Worm (Caenorhabditis elegans) whole organism, L1 larva: Measurements from ENCODE around the gene C25A8.5.

Experiments used
- C04F5.9 ChIP-seq: sonication (generic microtip); optimal IDR thresholded peaks from 2 replicates; lab custom pipeline; 2016; ENCODE audit warnings: missing genetic modification characterization, missing compliant biosample characterization
- C34B4.2 ChIP-seq: sonication (generic microtip); optimal IDR thresholded peaks from 2 replicates; lab custom pipeline; 2017; ENCODE audit warnings: mild to moderate bottlenecking, missing genetic modification characterization, missing compliant biosample characterization
- aly-2 ChIP-seq: fragments of 150-350 bp; optimal IDR thresholded peaks from 2 replicates; lab custom pipeline; 2014; ENCODE audit warnings: missing biosample characterization, missing genetic modification characterization
- ama-1 ChIP-seq: fragments of 150-350 bp; optimal IDR thresholded peaks from 2 replicates; lab custom pipeline; 2014
- ceh-88 ChIP-seq: fragments of 200-800 bp; sonication (Bioruptor generic); IDR thresholded peaks from 2 replicates; pipeline ENCODE4 v1.3.6; 2022; ENCODE audit warnings: missing genetic modification characterization, missing compliant biosample characterization
- ceh-90 ChIP-seq: sonication (generic microtip); optimal IDR thresholded peaks from 2 replicates; lab custom pipeline; 2016; ENCODE audit warnings: missing genetic modification characterization, missing compliant biosample characterization
- ces-1 ChIP-seq: fragments of 150-350 bp; optimal IDR thresholded peaks from 2 replicates; lab custom pipeline; 2014; ENCODE audit warnings: missing biosample characterization, missing genetic modification reagents, missing genetic modification characterization
- dpl-1 ChIP-seq, 3 experiments: fragments of 150-350 bp in 2 of 3; sonication (generic microtip) in 1 of 3; optimal IDR thresholded peaks; 2 replicates each; lab custom pipeline; 2014 to 2017; ENCODE audit warnings: missing biosample characterization in 3 of 3, missing genetic modification characterization in 3 of 3, missing genetic modification reagents in 3 of 3
- dsc-1 ChIP-seq: sonication (generic microtip); optimal IDR thresholded peaks from 2 replicates; lab custom pipeline; 2016; ENCODE audit warnings: mild to moderate bottlenecking, missing genetic modification characterization, missing compliant biosample characterization
- efl-1 ChIP-seq, 4 experiments: fragments of 150-350 bp; optimal IDR thresholded peaks in 3 of 4; peaks in 1 of 4; 1 replicate in 1 of 4; 2 replicates in 3 of 4; lab custom pipeline; 2014; ENCODE audit warnings: missing biosample characterization in 2 of 4, missing genetic modification characterization in 2 of 4, missing genetic modification reagents in 2 of 4
- efl-3 ChIP-seq: fragments of 200-800 bp; sonication (Bioruptor generic); optimal IDR thresholded peaks from 2 replicates; lab custom pipeline; 2018; ENCODE audit warnings: mild to moderate bottlenecking, missing genetic modification characterization, missing compliant biosample characterization
- egl-13 ChIP-seq: sonication (generic microtip); optimal IDR thresholded peaks from 2 replicates; lab custom pipeline; 2016; ENCODE audit warnings: missing genotype, missing genetic modification reagents, missing genetic modification characterization, missing compliant biosample characterization
- egl-27 ChIP-seq, 2 experiments: fragments of 150-350 bp in 1 of 2; sonication (generic microtip); optimal IDR thresholded peaks; 3 replicates each; lab custom pipeline; 2017 to 2018; ENCODE audit warnings: missing biosample characterization in 2 of 2, missing genetic modification characterization in 2 of 2, missing genetic modification reagents in 2 of 2
- elt-2 ChIP-seq: sonication (generic microtip); optimal IDR thresholded peaks from 2 replicates; lab custom pipeline; 2016; ENCODE audit warnings: missing genetic modification characterization, mild to moderate bottlenecking, inconsistent platforms, missing compliant biosample characterization, missing genetic modification reagents
- fkh-10 ChIP-seq: sonication (generic microtip); optimal IDR thresholded peaks from 2 replicates; lab custom pipeline; 2017; ENCODE audit warnings: missing biosample characterization, missing genetic modification reagents, missing genetic modification characterization
- fkh-4 ChIP-seq: sonication (generic microtip); optimal IDR thresholded peaks from 2 replicates; lab custom pipeline; 2016; ENCODE audit warnings: missing compliant biosample characterization, missing genetic modification characterization, borderline replicate concordance
- fkh-8 ChIP-seq: sonication (generic microtip); optimal IDR thresholded peaks from 2 replicates; lab custom pipeline; 2016; ENCODE audit warnings: mild to moderate bottlenecking, missing genetic modification characterization, missing compliant biosample characterization
- fos-1 ChIP-seq: fragments of 150-350 bp; optimal IDR thresholded peaks from 2 replicates; lab custom pipeline; 2014; ENCODE audit warnings: missing biosample characterization, missing genetic modification characterization
- hlh-17 ChIP-seq: fragments of 200-800 bp; sonication (Bioruptor generic); optimal IDR thresholded peaks from 2 replicates; lab custom pipeline; 2018; ENCODE audit warnings: missing genetic modification characterization, mild to moderate bottlenecking, missing compliant biosample characterization, moderate library complexity, borderline replicate concordance
- hpl-2 ChIP-seq: fragments of 150-350 bp; optimal IDR thresholded peaks from 2 replicates; lab custom pipeline; 2014; ENCODE audit warnings: missing biosample characterization, missing genetic modification reagents, missing genetic modification characterization
- irx-1 ChIP-seq: sonication (generic microtip); optimal IDR thresholded peaks from 2 replicates; lab custom pipeline; 2016; ENCODE audit warnings: missing genetic modification characterization, missing compliant biosample characterization
- isw-1 ChIP-seq: fragments of 200-800 bp; sonication (Bioruptor generic); IDR thresholded peaks from 2 replicates; pipeline ENCODE4 v1.3.6; 2022; ENCODE audit warnings: missing genetic modification characterization, missing compliant biosample characterization
- lin-14 ChIP-seq: fragments of 200-800 bp; sonication (Bioruptor generic); optimal IDR thresholded peaks from 2 replicates; lab custom pipeline; 2018; ENCODE audit warnings: mild to moderate bottlenecking, missing genetic modification characterization, moderate library complexity, missing compliant biosample characterization
- lin-35 ChIP-seq, 2 experiments: fragments of 150-350 bp; optimal IDR thresholded peaks; 2 replicates each; lab custom pipeline; 2014; ENCODE audit warnings: missing biosample characterization in 2 of 2, missing genetic modification characterization in 2 of 2, missing genetic modification reagents in 2 of 2
- lsy-2 ChIP-seq, 2 experiments: fragments of 150-350 bp; optimal IDR thresholded peaks; 2 replicates each; lab custom pipeline; 2014; ENCODE audit warnings: missing biosample characterization in 2 of 2, missing genetic modification characterization in 2 of 2
- mef-2 ChIP-seq: fragments of 150-350 bp; optimal IDR thresholded peaks from 2 replicates; lab custom pipeline; 2014; ENCODE audit warnings: missing biosample characterization, missing genetic modification characterization
- nhr-11 ChIP-seq: fragments of 150-350 bp; optimal IDR thresholded peaks from 2 replicates; lab custom pipeline; 2014; ENCODE audit warnings: missing biosample characterization, missing genetic modification characterization
- nhr-12 ChIP-seq: sonication (generic microtip); optimal IDR thresholded peaks from 2 replicates; lab custom pipeline; 2017; ENCODE audit warnings: missing biosample characterization, missing genetic modification characterization
- nhr-19 ChIP-seq: fragments of 200-800 bp; sonication (Bioruptor generic); conservative IDR thresholded peaks from 2 replicates; pipeline ENCODE4 v1.3.6; 2022; ENCODE audit warnings: missing genetic modification characterization, missing compliant biosample characterization
- nhr-47 ChIP-seq: sonication (generic microtip); optimal IDR thresholded peaks from 2 replicates; lab custom pipeline; 2016; ENCODE audit warnings: mild to moderate bottlenecking, missing genetic modification characterization, moderate library complexity, missing compliant biosample characterization
- nhr-71 ChIP-seq: sonication (generic microtip); optimal IDR thresholded peaks from 2 replicates; lab custom pipeline; 2016; ENCODE audit warnings: mild to moderate bottlenecking, missing genetic modification characterization, moderate library complexity, missing compliant biosample characterization
- nhr-76 ChIP-seq: sonication (generic microtip); optimal IDR thresholded peaks from 2 replicates; lab custom pipeline; 2017; ENCODE audit warnings: missing biosample characterization, missing genetic modification characterization
- nhr-77 ChIP-seq: fragments of 150-350 bp; optimal IDR thresholded peaks from 2 replicates; lab custom pipeline; 2014; ENCODE audit warnings: missing biosample characterization, missing genetic modification characterization
- nhr-84 ChIP-seq: sonication (generic microtip); optimal IDR thresholded peaks from 2 replicates; lab custom pipeline; 2017; ENCODE audit warnings: missing biosample characterization, missing genetic modification characterization
- pag-3 ChIP-seq: sonication (generic microtip); optimal IDR thresholded peaks from 2 replicates; lab custom pipeline; 2017; ENCODE audit warnings: missing genetic modification characterization, mild to moderate bottlenecking, missing compliant biosample characterization, antibody characterized with exemption, borderline replicate concordance; ENCODE audit not compliant: insufficient read depth
- pqm-1 ChIP-seq: sonication (generic microtip); optimal IDR thresholded peaks from 3 replicates; lab custom pipeline; 2017; ENCODE audit warnings: missing biosample characterization, missing genetic modification characterization
- rnt-1 ChIP-seq: sonication (generic microtip); optimal IDR thresholded peaks from 2 replicates; lab custom pipeline; 2016; ENCODE audit warnings: mild to moderate bottlenecking, missing genetic modification characterization, moderate library complexity, missing compliant biosample characterization
- sox-4 ChIP-seq: sonication (generic microtip); optimal IDR thresholded peaks from 2 replicates; lab custom pipeline; 2016; ENCODE audit warnings: missing genetic modification characterization, missing compliant biosample characterization
- sptf-1 ChIP-seq: fragments of 150-350 bp; optimal IDR thresholded peaks from 2 replicates; lab custom pipeline; 2014; ENCODE audit warnings: missing biosample characterization, missing genetic modification characterization
- swsn-7 ChIP-seq: sonication (generic microtip); optimal IDR thresholded peaks from 2 replicates; lab custom pipeline; 2016; ENCODE audit warnings: missing genetic modification characterization, missing compliant biosample characterization
- unc-130 ChIP-seq: fragments of 150-350 bp; optimal IDR thresholded peaks from 2 replicates; lab custom pipeline; 2017; ENCODE audit warnings: missing biosample characterization, missing genetic modification characterization, inconsistent platforms
- unc-30 ChIP-seq: sonication (generic microtip); optimal IDR thresholded peaks from 2 replicates; lab custom pipeline; 2017; ENCODE audit warnings: missing biosample characterization, missing genetic modification characterization
- unc-86 ChIP-seq: sonication (generic microtip); optimal IDR thresholded peaks from 2 replicates; lab custom pipeline; 2016; ENCODE audit warnings: missing genetic modification characterization, missing compliant biosample characterization
- unc-98 ChIP-seq: fragments of 200-800 bp; sonication (Bioruptor generic); IDR thresholded peaks from 2 replicates; pipeline ENCODE4 v1.3.6; 2022; ENCODE audit warnings: missing genetic modification characterization, missing compliant biosample characterization
- xbp-1 ChIP-seq: sonication (generic microtip); optimal IDR thresholded peaks from 2 replicates; lab custom pipeline; 2016; ENCODE audit warnings: missing genetic modification characterization, missing compliant biosample characterization
- ztf-11 ChIP-seq, 2 experiments: sonication (generic microtip); optimal IDR thresholded peaks; 2 replicates each; lab custom pipeline; 2016 to 2017; ENCODE audit warnings: missing genetic modification characterization in 2 of 2, missing biosample characterization in 1 of 2, missing compliant biosample characterization in 1 of 2

The C25A8.5 gene

ce11 chrIV:6999206-6999605 is at the start of gene C25A8.5:
Gene C25A8.5, plus strand, starts transcription at chrIV:6999506.
- TF ChIP-seq sptf-1 (no peak), fkh-4 (tag; lab: Kevin White, UChicago) (no peak), hpl-2 (GFP tag; lab: Kevin White, UChicago) (no peak)

DNA sequence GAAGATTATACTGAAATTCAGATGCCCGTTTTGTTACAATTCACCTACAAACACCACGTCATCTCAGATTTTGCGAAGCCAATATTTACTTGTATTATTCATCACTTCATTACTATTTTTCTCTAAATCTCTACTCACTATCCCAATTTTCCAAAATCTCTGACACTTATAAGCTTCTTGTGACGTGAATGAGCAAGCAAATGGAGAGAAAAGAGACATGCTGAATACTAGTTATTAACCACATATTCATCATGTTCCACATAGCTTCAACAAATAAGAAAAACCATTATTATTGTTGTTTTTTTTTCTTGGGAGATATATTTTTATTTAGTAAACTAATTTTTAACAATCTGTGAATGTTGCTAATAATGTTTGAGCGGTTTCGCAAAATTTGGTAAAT is 48.0 kb upstream of the C25A8.5 start:
- TF ChIP-seq fkh-8 (tag; lab: Kevin White, UChicago), result peak; percentile 49
- no peak for TF ChIP-seq ama-1 (lab: Kevin White, UChicago)
- no peak for TF ChIP-seq nhr-77 (tag; lab: Kevin White, UChicago)
- peak; percentile 69 for TF ChIP-seq dsc-1 (tag; lab: Kevin White, UChicago)
- peak; percentile 34 for TF ChIP-seq sox-4 (tag; lab: Kevin White, UChicago)
- TF ChIP-seq efl-1 (optimal IDR thresholded peaks at IDR 0.05; lab: Kevin White, UChicago), result no peak
- peak in 1 of 2 experiments; percentile 70 for TF ChIP-seq efl-1 (GFP tag; optimal IDR thresholded peaks at IDR 0.05 in 1 of 2; lab: Kevin White, UChicago)

DNA sequence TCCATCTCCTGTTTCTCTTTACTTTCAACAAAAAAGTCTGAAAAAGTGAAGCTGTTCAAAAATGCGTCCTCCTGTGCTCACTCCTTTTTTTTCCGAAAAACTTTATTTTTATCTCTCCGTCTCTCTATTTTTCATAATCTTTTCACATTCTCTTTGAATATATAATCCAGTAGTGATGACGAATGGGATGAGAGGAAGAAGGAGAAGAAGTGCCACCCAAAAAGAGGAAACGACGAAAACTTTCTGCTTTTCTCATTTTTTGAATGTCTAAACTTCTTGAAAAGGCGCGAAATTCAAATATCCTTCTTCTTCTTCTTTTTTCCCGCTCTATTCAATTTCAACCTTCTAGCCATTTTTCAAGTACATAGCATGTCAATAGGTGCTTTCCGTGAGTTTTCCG is 44.6 kb upstream of the C25A8.5 start:
- TF ChIP-seq pqm-1 (tag; lab: Kevin White, UChicago) (no peak), dpl-1 (GFP tag; optimal IDR thresholded peaks at IDR 0.05; lab: Kevin White, UChicago) (peak in 1 of 3 experiments; percentile 45), lin-14 (peak; percentile 79), nhr-71 (tag; lab: Kevin White, UChicago) (peak; percentile 22), irx-1 (peak; percentile 37), hlh-17 (GFP tag; lab: Kevin White, UChicago) (no peak), fkh-10 (GFP tag; lab: Kevin White, UChicago) (peak; percentile 95), lin-35 (GFP tag; optimal IDR thresholded peaks at IDR 0.05; lab: Kevin White, UChicago) (peak in 1 of 2 experiments; percentile 17), nhr-47 (tag; lab: Kevin White, UChicago) (peak; percentile 24), isw-1 (peak; percentile 8; the same call in 1 of the 2 replicates), C34B4.2 (tag; lab: Kevin White, UChicago) (no peak), egl-13 (tag; lab: Kevin White, UChicago) (peak; percentile 10), efl-1 (optimal IDR thresholded peaks at IDR 0.05; lab: Kevin White, UChicago) (peak in 1 of 2 experiments; percentile 43), efl-1 (GFP tag; optimal IDR thresholded peaks at IDR 0.05 in 1 of 2; lab: Kevin White, UChicago) (peak in 1 of 2 experiments; percentile 41), ztf-11 (tag; optimal IDR thresholded peaks at IDR 0.05; lab: Kevin White, UChicago) (no peak), unc-86 (tag; lab: Kevin White, UChicago) (peak; percentile 59), lsy-2 (tag; optimal IDR thresholded peaks at IDR 0.05; lab: Kevin White, UChicago) (peak in 1 of 2 experiments; percentile 35)

ce11 chrIV:6956668-6957067 is 42.6 kb upstream of the C25A8.5 start:
- no peak for TF ChIP-seq efl-3
- no peak for TF ChIP-seq unc-30
- TF ChIP-seq unc-86 (tag; lab: Kevin White, UChicago), result peak; percentile 56
- TF ChIP-seq fos-1 (tag; lab: Kevin White, UChicago), result no peak
- no peak for TF ChIP-seq ceh-88
- TF ChIP-seq nhr-11, result no peak
- no peak for TF ChIP-seq sox-4 (tag; lab: Kevin White, UChicago)
- TF ChIP-seq aly-2 (tag; lab: Kevin White, UChicago), result no peak
- TF ChIP-seq nhr-76 (tag; lab: Kevin White, UChicago), result no peak
- TF ChIP-seq lsy-2 (tag; optimal IDR thresholded peaks at IDR 0.05; lab: Kevin White, UChicago), result peak in 1 of 2 experiments; percentile 29
- peak; percentile 19 for TF ChIP-seq nhr-47 (tag; lab: Kevin White, UChicago)
- TF ChIP-seq egl-27 (tag; optimal IDR thresholded peaks at IDR 0.05; lab: Kevin White, UChicago), result no peak
- TF ChIP-seq nhr-12 (tag; lab: Kevin White, UChicago), result no peak
- no peak for TF ChIP-seq C34B4.2 (tag; lab: Kevin White, UChicago)
- no peak for TF ChIP-seq pag-3 (tag; lab: Kevin White, UChicago)
- TF ChIP-seq lin-14, result peak; percentile 85
- TF ChIP-seq nhr-19 (GFP tag; lab: Robert Waterston, UW), result no peak
- no peak for TF ChIP-seq xbp-1
- no peak for TF ChIP-seq nhr-84 (tag; lab: Kevin White, UChicago)
- TF ChIP-seq unc-98 (GFP tag; lab: Robert Waterston, UW), result no peak
- TF ChIP-seq mef-2 (tag; lab: Kevin White, UChicago), result no peak
- no peak for TF ChIP-seq C04F5.9 (tag; lab: Kevin White, UChicago)
- peak; percentile 76 for TF ChIP-seq fkh-10 (GFP tag; lab: Kevin White, UChicago)
- peak; percentile 10 for TF ChIP-seq swsn-7
- no peak for TF ChIP-seq elt-2 (tag; lab: Kevin White, UChicago)
- peak; percentile 23 for TF ChIP-seq dsc-1 (tag; lab: Kevin White, UChicago)
- no peak for TF ChIP-seq ceh-90 (tag; lab: Kevin White, UChicago)
- no peak for TF ChIP-seq unc-130 (tag; lab: Kevin White, UChicago)
- no peak for TF ChIP-seq rnt-1 (tag; lab: Kevin White, UChicago)
- peak; percentile 46 for TF ChIP-seq ces-1 (GFP tag; lab: Kevin White, UChicago)
